Worm (Caenorhabditis elegans) whole organism, young adult: ENCODE measurements around the gene bbln-1.

ENCODE experiments used
- F55B11.4 ChIP-seq: sonication (generic microtip); optimal IDR thresholded peaks from 2 replicates; lab custom pipeline; 2016; ENCODE audit warnings: missing compliant biosample characterization, missing genetic modification characterization, borderline replicate concordance; ENCODE audit not compliant: insufficient read depth
- F57C9.4 ChIP-seq: sonication (generic microtip); optimal IDR thresholded peaks from 2 replicates; lab custom pipeline; 2017; ENCODE audit warnings: mild to moderate bottlenecking, missing genetic modification characterization, missing compliant biosample characterization
- ceh-100 ChIP-seq: fragments of 200-800 bp; sonication (Bioruptor generic); IDR thresholded peaks from 2 replicates; pipeline ENCODE4 v1.3.6; 2022; ENCODE audit warnings: missing genetic modification reagents, missing genetic modification characterization, missing compliant biosample characterization
- hmg-1.2 ChIP-seq: fragments of 200-800 bp; sonication (Bioruptor generic); IDR thresholded peaks from 2 replicates; pipeline ENCODE4 v1.3.6; 2022; ENCODE audit warnings: missing genetic modification reagents, missing genetic modification characterization, missing compliant biosample characterization
- lin-35 ChIP-seq, 3 experiments: fragments of 150-350 bp in 2 of 3; sonication (generic microtip) in 1 of 3; optimal IDR thresholded peaks; 2 replicates each; lab custom pipeline; 2014 to 2018; ENCODE audit warnings: missing biosample characterization in 3 of 3, missing genetic modification characterization in 3 of 3, missing genetic modification reagents in 3 of 3
- madf-6 ChIP-seq: fragments of 200-800 bp; sonication (Bioruptor generic); IDR thresholded peaks from 2 replicates; pipeline ENCODE4 v1.3.6; 2022; ENCODE audit warnings: missing genetic modification reagents, missing genetic modification characterization, missing compliant biosample characterization
- unc-130 ChIP-seq: sonication (generic microtip); optimal IDR thresholded peaks from 2 replicates; lab custom pipeline; 2016; ENCODE audit warnings: missing genetic modification reagents, missing genetic modification characterization, missing compliant biosample characterization
- xnd-1 ChIP-seq: sonication (generic microtip); optimal IDR thresholded peaks from 2 replicates; lab custom pipeline; 2016; ENCODE audit warnings: missing genotype, missing genetic modification reagents, missing genetic modification characterization, missing compliant biosample characterization

ce11 chrX:3197319-3197718 is 45.1 kb upstream of the bbln-1 start:
- no peak for TF ChIP-seq lin-35 (GFP tag; optimal IDR thresholded peaks at IDR 0.05; lab: Kevin White, UChicago)
- no peak for TF ChIP-seq ceh-100 (GFP tag; lab: Robert Waterston, UW)
- no peak for TF ChIP-seq madf-6 (GFP tag; lab: Robert Waterston, UW)
- TF ChIP-seq unc-130 (GFP tag; lab: Kevin White, UChicago) = no peak
- no peak for TF ChIP-seq hmg-1.2 (GFP tag; lab: Robert Waterston, UW)
- TF ChIP-seq xnd-1 (tag; lab: Kevin White, UChicago) = no peak
- no peak for TF ChIP-seq F57C9.4 (tag; lab: Kevin White, UChicago)
- TF ChIP-seq F55B11.4 (tag; lab: Kevin White, UChicago) = no peak
